Worm (Caenorhabditis elegans) whole organism, L1 larva: ENCODE results near the gene fbxa-139.

Experiments
- aha-1 ChIP-seq: fragments of 150-350 bp; optimal IDR thresholded peaks from 2 replicates; lab custom pipeline; 2014; ENCODE audit warnings: missing biosample characterization, missing genetic modification characterization
- dpl-1 ChIP-seq, 3 experiments: fragments of 150-350 bp in 2 of 3; sonication (generic microtip) in 1 of 3; optimal IDR thresholded peaks; 2 replicates each; lab custom pipeline; 2014 to 2017; ENCODE audit warnings: missing biosample characterization in 3 of 3, missing genetic modification characterization in 3 of 3, missing genetic modification reagents in 3 of 3
- efl-3 ChIP-seq: fragments of 200-800 bp; sonication (Bioruptor generic); optimal IDR thresholded peaks from 2 replicates; lab custom pipeline; 2018; ENCODE audit warnings: mild to moderate bottlenecking, missing genetic modification characterization, missing compliant biosample characterization
- fkh-10 ChIP-seq: sonication (generic microtip); optimal IDR thresholded peaks from 2 replicates; lab custom pipeline; 2017; ENCODE audit warnings: missing biosample characterization, missing genetic modification reagents, missing genetic modification characterization
- lin-35 ChIP-seq, 2 experiments: fragments of 150-350 bp; optimal IDR thresholded peaks; 2 replicates each; lab custom pipeline; 2014; ENCODE audit warnings: missing biosample characterization in 2 of 2, missing genetic modification characterization in 2 of 2, missing genetic modification reagents in 2 of 2
- lsy-2 ChIP-seq, 2 experiments: fragments of 150-350 bp; optimal IDR thresholded peaks; 2 replicates each; lab custom pipeline; 2014; ENCODE audit warnings: missing biosample characterization in 2 of 2, missing genetic modification characterization in 2 of 2
- mep-1 ChIP-seq: fragments of 150-350 bp; optimal IDR thresholded peaks from 2 replicates; lab custom pipeline; 2014; ENCODE audit warnings: missing biosample characterization, missing genetic modification characterization
- nhr-237 ChIP-seq: fragments of 150-350 bp; optimal IDR thresholded peaks from 2 replicates; lab custom pipeline; 2014; ENCODE audit warnings: missing biosample characterization, missing genetic modification characterization
- pax-3 ChIP-seq: fragments of 200-800 bp; sonication (Bioruptor generic); optimal IDR thresholded peaks from 2 replicates; lab custom pipeline; 2018; ENCODE audit warnings: mild to moderate bottlenecking, missing genetic modification characterization, moderate library complexity, missing compliant biosample characterization
- snpc-4 ChIP-seq: fragments of 150-350 bp; optimal IDR thresholded peaks from 2 replicates; lab custom pipeline; 2014; ENCODE audit warnings: missing biosample characterization, missing genetic modification characterization
- sox-4 ChIP-seq: sonication (generic microtip); optimal IDR thresholded peaks from 2 replicates; lab custom pipeline; 2016; ENCODE audit warnings: missing genetic modification characterization, missing compliant biosample characterization

DNA sequence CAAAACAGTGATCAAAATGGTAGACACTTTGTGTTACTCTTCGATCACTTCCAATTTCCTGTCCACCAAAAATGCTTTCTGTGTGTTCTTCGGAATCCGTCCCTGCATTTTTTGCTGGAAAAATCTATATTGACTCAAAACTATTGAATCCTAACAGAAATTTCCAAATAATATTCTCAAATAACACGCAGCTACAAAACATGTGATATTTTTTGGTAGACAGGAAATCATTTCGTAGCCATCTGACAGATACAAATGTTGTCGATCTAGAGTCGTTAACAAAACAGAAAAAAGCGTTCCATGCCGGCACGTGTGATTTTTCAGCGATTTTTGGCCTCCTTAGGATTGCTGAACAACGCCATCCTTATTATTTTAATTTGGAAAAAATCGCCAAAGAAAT is 18.4 kb upstream of the fbxa-139 start, which contains the start of gene str-263:
- no peak for TF ChIP-seq snpc-4 (tag; lab: Kevin White, UChicago)
- no peak for TF ChIP-seq sox-4 (tag; lab: Kevin White, UChicago)
- no peak for TF ChIP-seq nhr-237 (tag; lab: Kevin White, UChicago)
- no peak for TF ChIP-seq lsy-2 (tag; optimal IDR thresholded peaks at IDR 0.05; lab: Kevin White, UChicago)
- no peak for TF ChIP-seq dpl-1 (GFP tag; optimal IDR thresholded peaks at IDR 0.05; lab: Kevin White, UChicago)
- no peak for TF ChIP-seq aha-1 (tag; lab: Kevin White, UChicago)
- TF ChIP-seq fkh-10 (GFP tag; lab: Kevin White, UChicago), result no peak
- TF ChIP-seq efl-3, result no peak
- TF ChIP-seq mep-1 (tag; lab: Kevin White, UChicago), result no peak
- no peak for TF ChIP-seq lin-35 (GFP tag; optimal IDR thresholded peaks at IDR 0.05; lab: Kevin White, UChicago)
- TF ChIP-seq pax-3, result no peak
